Fruit fly (Drosophila melanogaster) whole organism, pupa: ENCODE data around the gene CG32181.
A peak's percentile ranks its signal among the peaks of the same experiment; 100 is the strongest.

Source experiments
- CG10348 ChIP-seq: fragments of 200-800 bp; sonication (Bioruptor generic); IDR thresholded peaks from 2 replicates; pipeline ENCODE4 v1.3.6; 2022; ENCODE audit warnings: missing biosample characterization, missing genetic modification characterization
- CG12605 ChIP-seq: fragments of 200-800 bp; sonication (Bioruptor generic); IDR thresholded peaks from 2 replicates; pipeline ENCODE4 v1.3.6; 2022; ENCODE audit warnings: missing biosample characterization, missing genetic modification characterization
- CG13204 ChIP-seq: fragments of 200-800 bp; sonication (Bioruptor generic); optimal IDR thresholded peaks from 2 replicates; lab custom pipeline; 2018; ENCODE audit warnings: missing biosample characterization, mild to moderate bottlenecking, missing genetic modification characterization, moderate library complexity
- CG14655 ChIP-seq: fragments of 200-800 bp; sonication (Bioruptor generic); optimal IDR thresholded peaks from 3 replicates; lab custom pipeline; 2017; ENCODE audit warnings: mild to moderate bottlenecking, missing biosample characterization, missing genetic modification reagents, missing genetic modification characterization
- CG15710 ChIP-seq: fragments of 200-800 bp; sonication (Bioruptor generic); optimal IDR thresholded peaks from 2 replicates; lab custom pipeline; 2018; ENCODE audit warnings: missing biosample characterization, mild to moderate bottlenecking, missing genetic modification characterization, moderate library complexity
- CG17806 ChIP-seq: fragments of 200-800 bp; sonication (Bioruptor generic); optimal IDR thresholded peaks from 2 replicates; lab custom pipeline; 2018; ENCODE audit warnings: missing biosample characterization, mild to moderate bottlenecking, missing genetic modification characterization, moderate library complexity
- CG32121 ChIP-seq: fragments of 200-800 bp; sonication (Bioruptor generic); IDR thresholded peaks from 2 replicates; pipeline ENCODE4 v1.3.6; 2022; ENCODE audit warnings: missing biosample characterization, missing genetic modification characterization
- CG34367 ChIP-seq: fragments of 200-800 bp; sonication (Bioruptor generic); optimal IDR thresholded peaks from 2 replicates; lab custom pipeline; 2018; ENCODE audit warnings: missing biosample characterization, mild to moderate bottlenecking, missing genetic modification characterization
- CG4496 ChIP-seq: fragments of 200-800 bp; sonication (Bioruptor generic); IDR thresholded peaks from 3 replicates; pipeline ENCODE4 v1.3.6; 2022; ENCODE audit warnings: missing biosample characterization, missing genetic modification characterization
- CG8159 ChIP-seq: fragments of 200-800 bp; sonication (Bioruptor generic); optimal IDR thresholded peaks from 3 replicates; lab custom pipeline; 2018; ENCODE audit warnings: missing biosample characterization, mild to moderate bottlenecking, missing genetic modification characterization, moderate library complexity
- CG8301 ChIP-seq: fragments of 200-800 bp; sonication (Bioruptor generic); optimal IDR thresholded peaks from 2 replicates; lab custom pipeline; 2018; ENCODE audit warnings: missing biosample characterization, mild to moderate bottlenecking, missing genetic modification characterization
- CG9948 ChIP-seq: fragments of 200-800 bp; sonication (Bioruptor generic); optimal IDR thresholded peaks from 2 replicates; lab custom pipeline; 2018; ENCODE audit warnings: missing biosample characterization, mild to moderate bottlenecking, missing genetic modification characterization, moderate library complexity
- D1 ChIP-seq: fragments of 200-800 bp; sonication (Bioruptor generic); optimal IDR thresholded peaks from 2 replicates; lab custom pipeline; 2018; ENCODE audit warnings: missing biosample characterization, mild to moderate bottlenecking, missing genetic modification characterization, moderate library complexity
- EcR ChIP-seq: fragments of 200-800 bp; sonication (Bioruptor generic); optimal IDR thresholded peaks from 3 replicates; lab custom pipeline; 2019; ENCODE audit warnings: missing biosample characterization, missing genetic modification characterization, mild to moderate bottlenecking, moderate library complexity, missing genetic modification reagents
- Ets98B ChIP-seq: fragments of 200-800 bp; sonication (Bioruptor generic); IDR thresholded peaks from 2 replicates; pipeline ENCODE4 v1.3.6; 2022; ENCODE audit warnings: missing biosample characterization, missing genetic modification characterization
- Pif1A ChIP-seq: fragments of 200-800 bp; sonication (Bioruptor generic); optimal IDR thresholded peaks from 3 replicates; lab custom pipeline; 2016; ENCODE audit warnings: missing biosample characterization, missing genetic modification characterization
- Pif1B ChIP-seq: fragments of 200-800 bp; sonication (Bioruptor generic); optimal IDR thresholded peaks from 3 replicates; lab custom pipeline; 2016; ENCODE audit warnings: missing biosample characterization, missing genetic modification characterization
- Snoo ChIP-seq: fragments of 200-800 bp; sonication (Bioruptor generic); optimal IDR thresholded peaks from 3 replicates; lab custom pipeline; 2017; ENCODE audit warnings: missing biosample characterization, mild to moderate bottlenecking, missing genetic modification characterization, inconsistent platforms
- fd96Ca ChIP-seq: fragments of 200-800 bp; sonication (Bioruptor generic); IDR thresholded peaks from 3 replicates; pipeline ENCODE4 v1.3.6; 2022; ENCODE audit warnings: missing biosample characterization, missing genetic modification characterization
- gl ChIP-seq: fragments of 200-800 bp; sonication (Bioruptor generic); optimal IDR thresholded peaks from 2 replicates; lab custom pipeline; 2018; ENCODE audit warnings: missing biosample characterization, mild to moderate bottlenecking, missing genetic modification characterization
- rn ChIP-seq: fragments of 200-800 bp; sonication (Bioruptor generic); IDR thresholded peaks from 2 replicates; pipeline ENCODE4 v1.3.6; 2022; ENCODE audit warnings: missing biosample characterization, missing genetic modification characterization

Gene CG32181

dm6 chr3L:17746760-17747159, 12.7 kb upstream of the CG32181 start, which contains the start of gene CG6034:
TSS of gene CG6034 (minus strand) at chr3L:17746860.
- TF ChIP-seq fd96Ca (GFP tag; lab: Robert Waterston, UW) (no peak), rn (GFP tag; lab: Robert Waterston, UW) (no peak), CG12605 (GFP tag; lab: Robert Waterston, UW) (no peak), CG10348 (GFP tag; lab: Robert Waterston, UW) (no peak), Pif1A (GFP tag; lab: Kevin White, UChicago) (no peak), CG17806 (no peak), CG8159 (no peak), CG4496 (no peak), CG15710 (no peak), EcR (GFP tag; lab: Kevin White, UChicago) (no peak)

dm6 chr3L:17750488-17750887, 9.0 kb upstream of the CG32181 start, which contains the start of gene Adgf-B:
TSS of gene Adgf-B (minus strand) at chr3L:17750588.
- no peak for TF ChIP-seq CG17806
- TF ChIP-seq CG8301 (tag; lab: Kevin White, UChicago) = no peak
- TF ChIP-seq Pif1B (GFP tag; lab: Kevin White, UChicago) = no peak
- no peak for TF ChIP-seq CG4496

dm6 chr3L:17754285-17754684, 5.2 kb upstream of the CG32181 start:
- TF ChIP-seq CG13204 (no peak), CG12605 (GFP tag; lab: Robert Waterston, UW) (no peak), Snoo (tag; lab: Kevin White, UChicago) (no peak), CG10348 (GFP tag; lab: Robert Waterston, UW) (no peak)
- TF ChIP-seq, all 21 proteins: peak for 0

- peak; percentile 79 for TF ChIP-seq CG8301 (tag; lab: Kevin White, UChicago)
- peak; percentile 37; the same call in 1 of the 2 replicates for TF ChIP-seq CG32121
- peak; percentile 72 for TF ChIP-seq Pif1A (GFP tag; lab: Kevin White, UChicago)
- TF ChIP-seq Snoo (tag; lab: Kevin White, UChicago) = no peak
- TF ChIP-seq D1 (tag; lab: Kevin White, UChicago) = peak; percentile 61
- TF ChIP-seq fd96Ca (GFP tag; lab: Robert Waterston, UW) = no peak
- peak; percentile 70 for TF ChIP-seq CG17806
- peak; percentile 1 for TF ChIP-seq gl (tag; lab: Kevin White, UChicago)
- TF ChIP-seq CG15710 = peak; percentile 78
- peak; percentile 71 for TF ChIP-seq Pif1B (GFP tag; lab: Kevin White, UChicago)
- TF ChIP-seq CG34367 = peak; percentile 61
- TF ChIP-seq CG14655 = peak; percentile 83
- peak; percentile 76 for TF ChIP-seq CG9948
- peak; percentile 66; the same call in 1 of the 3 replicates for TF ChIP-seq CG4496
- no peak for TF ChIP-seq rn (GFP tag; lab: Robert Waterston, UW)
- no peak for TF ChIP-seq CG10348 (GFP tag; lab: Robert Waterston, UW)
- TF ChIP-seq CG13204 = peak; percentile 19
- peak; percentile 88 for TF ChIP-seq CG8159
- TF ChIP-seq Ets98B (GFP tag; lab: Robert Waterston, UW) = no peak; the same call in 1 of the 2 replicates
- peak; percentile 25; the same call in 1 of the 2 replicates for TF ChIP-seq CG12605 (GFP tag; lab: Robert Waterston, UW)
- peak; percentile 47 for TF ChIP-seq EcR (GFP tag; lab: Kevin White, UChicago)
Observed at dm6 chr3L:17757156-17758083, 2.1 kb upstream of the CG32181 start.

dm6 chr3L:17758084-17758211, 1.5 kb upstream of the CG32181 start, which contains the start of gene CG32182:
TSS of gene CG32182 (plus strand) at chr3L:17758112.
- TF ChIP-seq Pif1B (GFP tag; lab: Kevin White, UChicago) (no peak), CG12605 (GFP tag; lab: Robert Waterston, UW) (no peak), CG15710 (no peak), gl (tag; lab: Kevin White, UChicago) (no peak), Ets98B (GFP tag; lab: Robert Waterston, UW) (no peak), rn (GFP tag; lab: Robert Waterston, UW) (no peak), CG8301 (tag; lab: Kevin White, UChicago) (no peak), CG8159 (no peak), CG9948 (no peak), CG4496 (no peak), fd96Ca (GFP tag; lab: Robert Waterston, UW) (no peak), CG34367 (no peak), CG14655 (no peak), CG10348 (GFP tag; lab: Robert Waterston, UW) (no peak)

dm6 chr3L:17763987-17764386, 4.5 kb downstream of the CG32181 start, which contains the start of the genes Adgf-A and Adgf-A2:
TSS of gene Adgf-A (minus strand) at chr3L:17764158.
TSS of gene Adgf-A2 (minus strand) at chr3L:17764158.
- TF ChIP-seq gl (tag; lab: Kevin White, UChicago) = no peak
- no peak for TF ChIP-seq CG8159
- TF ChIP-seq CG8301 (tag; lab: Kevin White, UChicago) = no peak
- TF ChIP-seq CG15710 = no peak
- no peak for TF ChIP-seq CG14655
- TF ChIP-seq Pif1B (GFP tag; lab: Kevin White, UChicago) = no peak
- TF ChIP-seq CG32121 = no peak
- no peak for TF ChIP-seq CG34367
- TF ChIP-seq D1 (tag; lab: Kevin White, UChicago) = no peak
- TF ChIP-seq Pif1A (GFP tag; lab: Kevin White, UChicago) = no peak
- TF ChIP-seq Snoo (tag; lab: Kevin White, UChicago) = no peak
- TF ChIP-seq CG9948 = no peak
